Worm (Caenorhabditis elegans): Measurements from ENCODE around the gene T02D1.7.

DNA sequence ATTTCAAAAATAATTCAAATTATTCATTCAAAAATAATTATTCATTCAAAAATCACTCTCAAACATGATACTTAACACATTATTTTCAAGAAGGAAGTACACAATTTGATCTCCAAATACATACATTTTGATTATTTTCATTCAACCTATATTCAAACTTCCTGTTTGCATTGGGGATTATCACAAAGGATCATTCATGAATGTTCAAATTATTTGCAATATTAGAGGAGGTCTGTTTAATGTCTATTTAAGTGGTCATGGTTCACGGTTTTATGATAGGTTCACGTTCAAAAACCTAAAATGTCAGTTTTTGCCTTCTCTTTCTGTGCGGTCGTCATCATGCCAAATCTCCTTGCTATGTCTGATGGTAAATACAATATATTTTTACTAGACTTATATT is 45.8 kb downstream of the T02D1.7 start, which contains the start of gene clec-202:
- no peak for TF ChIP-seq tbx-2 (tag; optimal IDR thresholded peaks at IDR 0.05)
- no peak for TF ChIP-seq mdl-1 (tag; optimal IDR thresholded peaks at IDR 0.05)
- no peak for TF ChIP-seq tlp-1 (tag; optimal IDR thresholded peaks at IDR 0.05)
- no peak for TF ChIP-seq unc-98 (GFP tag; IDR thresholded peaks at IDR 0.05)
- TF ChIP-seq egl-27 (tag; optimal IDR thresholded peaks at IDR 0.05), result no peak
- TF ChIP-seq ztf-11 (tag; optimal IDR thresholded peaks at IDR 0.05), result no peak
- TF ChIP-seq pqm-1 (tag; optimal IDR thresholded peaks at IDR 0.05), result no peak
- TF ChIP-seq skn-1 (tag; optimal IDR thresholded peaks at IDR 0.05), result no peak
